Worm (Caenorhabditis elegans) whole organism, L3 larva: ENCODE measurements around the gene C52G5.2.

ENCODE experiments used
- R02D3.7 ChIP-seq: fragments of 150-350 bp; optimal IDR thresholded peaks from 2 replicates; lab custom pipeline; 2014; ENCODE audit warnings: missing biosample characterization, missing genetic modification characterization
- aly-2 ChIP-seq: fragments of 150-350 bp; optimal IDR thresholded peaks from 2 replicates; lab custom pipeline; 2014; ENCODE audit warnings: missing biosample characterization, missing genetic modification characterization
- fkh-10 ChIP-seq: sonication (generic microtip); optimal IDR thresholded peaks from 2 replicates; lab custom pipeline; 2017; ENCODE audit warnings: missing biosample characterization, missing genetic modification reagents, missing genetic modification characterization
- nhr-11 ChIP-seq: fragments of 150-350 bp; optimal IDR thresholded peaks from 2 replicates; lab custom pipeline; 2014; ENCODE audit warnings: missing biosample characterization, missing genetic modification characterization
- nhr-25 ChIP-seq: sonication (generic microtip); optimal IDR thresholded peaks from 2 replicates; lab custom pipeline; 2017; ENCODE audit warnings: missing biosample characterization, missing genetic modification characterization
- unc-62 ChIP-seq: fragments of 150-350 bp; sonication (generic microtip); optimal IDR thresholded peaks from 4 replicates; lab custom pipeline; 2014; ENCODE audit warnings: missing biosample characterization, missing genetic modification reagents, missing genetic modification characterization

DNA sequence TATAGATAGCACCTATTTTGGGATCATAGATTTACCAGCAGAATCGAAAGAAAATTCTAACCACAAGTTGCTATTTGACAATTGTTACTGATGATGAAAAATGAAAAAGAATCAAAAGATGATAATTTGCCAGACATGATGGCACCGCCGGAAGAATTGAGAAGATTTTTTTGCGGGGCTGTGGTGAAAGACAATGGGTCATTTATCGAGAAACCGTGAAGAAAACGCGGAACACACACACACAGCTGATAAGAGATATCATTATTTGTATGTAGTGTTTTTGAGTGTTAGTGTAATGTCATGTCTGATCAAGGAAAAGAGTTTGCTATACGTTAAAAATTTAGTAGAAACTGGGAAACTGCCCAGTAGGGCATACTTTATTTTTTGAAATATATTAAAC lies 8.3 kb upstream of the C52G5.2 start:
- no peak for TF ChIP-seq unc-62 (GFP tag; lab: Kevin White, UChicago)
- no peak for TF ChIP-seq fkh-10 (GFP tag; lab: Kevin White, UChicago)
- TF ChIP-seq R02D3.7 (tag; lab: Kevin White, UChicago): no peak
- TF ChIP-seq aly-2 (tag; lab: Kevin White, UChicago): no peak
- no peak for TF ChIP-seq nhr-25
- no peak for TF ChIP-seq nhr-11 (tag; lab: Kevin White, UChicago)
